Fruit fly (Drosophila melanogaster) whole organism: ENCODE results near the gene chif.

Source experiments
- CG8478 ChIP-seq: fragments of >200 bp; optimal IDR thresholded peaks from 2 replicates; lab custom pipeline; 2018; ENCODE audit warnings: inconsistent platforms
- Dll ChIP-seq: fragments of >200 bp; optimal IDR thresholded peaks from 2 replicates; lab custom pipeline; 2017
- EcR ChIP-seq, 2 experiments: fragments of >200 bp; optimal IDR thresholded peaks; 2 replicates each; lab custom pipeline; 2017; ENCODE audit warnings: missing biosample characterization in 2 of 2, missing genetic modification characterization in 2 of 2, missing genetic modification reagents in 2 of 2
- pan ChIP-seq: fragments of >200 bp; optimal IDR thresholded peaks from 2 replicates; lab custom pipeline; 2017
- psq ChIP-seq: fragments of >200 bp; optimal IDR thresholded peaks from 2 replicates; lab custom pipeline; 2017
- usp ChIP-seq: fragments of >200 bp; optimal IDR thresholded peaks from 2 replicates; lab custom pipeline; 2017; ENCODE audit warnings: missing biosample characterization, missing genetic modification characterization, mixed read lengths

chif gene

dm6 chr2L:16299466-16300311, 52.7 kb downstream of the chif start, which contains the start of the genes heix and CG17328:
Gene heix, minus strand, starts transcription at chr2L:16299858.
Gene CG17328, plus strand, starts transcription at chr2L:16299943.
- TF ChIP-seq psq (lab: Kevin White, UChicago) = no peak
- TF ChIP-seq CG8478 (lab: Kevin White, UChicago) = no peak
- TF ChIP-seq usp (GFP tag; lab: Kevin White, UChicago) = no peak

dm6 chr2L:16293703-16294233, 58.7 kb downstream of the chif start, which contains the start of gene Cyp303a1:
Gene Cyp303a1, plus strand, starts transcription at chr2L:16294183.
- no peak for TF ChIP-seq EcR (GFP tag; optimal IDR thresholded peaks at IDR 0.05; lab: Kevin White, UChicago)
- TF ChIP-seq pan = no peak
- no peak for TF ChIP-seq Dll (lab: Kevin White, UChicago)
- TF ChIP-seq CG8478 (lab: Kevin White, UChicago) = no peak
- no peak for TF ChIP-seq psq (lab: Kevin White, UChicago)
- TF ChIP-seq usp (GFP tag; lab: Kevin White, UChicago) = no peak

- TF ChIP-seq CG8478 (lab: Kevin White, UChicago) (no peak), pan (no peak), EcR (GFP tag; optimal IDR thresholded peaks at IDR 0.05; lab: Kevin White, UChicago) (no peak), psq (lab: Kevin White, UChicago) (no peak), Dll (lab: Kevin White, UChicago) (no peak), usp (GFP tag; lab: Kevin White, UChicago) (no peak)
Measured at dm6 chr2L:16292975-16293501, 59.4 kb downstream of the chif start, which contains the start of gene CG13258. Gene CG13258, minus strand, starts transcription at chr2L:16293025.
